Worm (Caenorhabditis elegans) whole organism, mixed stage, embryonic: ENCODE measurements around the gene C08D8.1.

Experiments used
- bed-3 ChIP-seq: fragments of 200-800 bp; sonication (Bioruptor generic); optimal IDR thresholded peaks from 3 replicates; lab custom pipeline; 2018; ENCODE audit warnings: mild to moderate bottlenecking, missing genetic modification characterization, moderate library complexity, missing compliant biosample characterization
- blmp-1 ChIP-seq: fragments of 150-350 bp; optimal IDR thresholded peaks from 2 replicates; lab custom pipeline; 2014; ENCODE audit warnings: missing biosample characterization, missing genetic modification characterization
- lin-13 ChIP-seq: fragments of 150-350 bp; optimal IDR thresholded peaks from 2 replicates; lab custom pipeline; 2014; ENCODE audit warnings: missing biosample characterization, missing genetic modification characterization
- nhr-237 ChIP-seq: fragments of 150-350 bp; optimal IDR thresholded peaks from 2 replicates; lab custom pipeline; 2014; ENCODE audit warnings: missing biosample characterization, missing genetic modification characterization
- nhr-28 ChIP-seq: fragments of 150-350 bp; optimal IDR thresholded peaks from 2 replicates; lab custom pipeline; 2014; ENCODE audit warnings: missing biosample characterization, missing genetic modification characterization
- tbx-8 ChIP-seq: fragments of 200-800 bp; sonication (Bioruptor generic); optimal IDR thresholded peaks from 2 replicates; lab custom pipeline; 2018; ENCODE audit warnings: mild to moderate bottlenecking, missing genetic modification characterization, moderate library complexity, missing compliant biosample characterization
- unc-62 ChIP-seq: fragments of 150-350 bp; optimal IDR thresholded peaks from 2 replicates; lab custom pipeline; 2014; ENCODE audit warnings: missing biosample characterization, missing genetic modification reagents, missing genetic modification characterization

DNA sequence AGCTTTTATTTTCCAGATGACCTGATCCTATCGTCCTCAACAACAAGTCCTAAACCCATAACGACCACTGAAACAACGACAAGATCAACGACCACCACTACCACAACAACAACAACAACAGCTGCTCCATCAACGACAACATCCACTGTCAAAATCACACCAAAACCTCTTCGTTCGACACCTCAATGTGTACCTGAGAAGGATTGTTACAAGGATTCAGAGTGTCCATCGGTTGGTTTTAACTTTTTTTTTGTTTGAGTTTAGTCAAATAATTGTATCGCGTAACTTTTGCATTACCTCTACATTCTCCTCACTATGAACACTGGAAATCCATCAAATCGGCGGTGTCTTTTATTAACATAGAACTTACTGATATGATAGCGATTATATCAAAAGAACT, 34.5 kb downstream of the C08D8.1 start:
- no peak for TF ChIP-seq nhr-237 (tag; lab: Kevin White, UChicago)
- TF ChIP-seq unc-62 (GFP tag; lab: Kevin White, UChicago), result no peak
- TF ChIP-seq lin-13 (tag; lab: Kevin White, UChicago), result no peak
- no peak for TF ChIP-seq nhr-28 (tag; lab: Kevin White, UChicago)
- no peak for TF ChIP-seq tbx-8 (GFP tag; lab: Kevin White, UChicago)
- no peak for TF ChIP-seq bed-3 (GFP tag; lab: Kevin White, UChicago)
- TF ChIP-seq blmp-1 (tag; lab: Kevin White, UChicago), result no peak
